Worm (Caenorhabditis elegans): ENCODE measurements around the gene dlat-1.

DNA sequence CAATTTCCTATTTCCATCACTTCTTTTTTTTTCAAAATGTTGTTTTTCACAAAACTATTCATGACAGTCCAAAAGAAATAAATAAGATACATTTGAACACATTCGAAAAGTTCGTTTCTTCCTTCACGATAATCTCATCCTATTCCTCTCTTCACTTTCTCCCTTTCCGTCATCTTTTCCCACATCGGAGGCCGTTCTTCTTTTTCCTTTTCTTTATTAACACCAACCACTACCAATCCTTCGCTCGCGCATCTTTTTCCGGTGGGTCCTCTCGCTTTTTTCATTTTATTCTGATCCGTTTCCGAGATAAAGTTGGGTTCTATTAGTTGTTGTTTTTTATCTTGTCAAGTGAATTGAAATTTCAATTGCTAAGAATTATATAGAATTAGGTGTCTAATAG is 48.4 kb upstream of the dlat-1 start:
- TF ChIP-seq nhr-25 (tag; optimal IDR thresholded peaks at IDR 0.05; ENCODE audit: borderline replicate concordance, insufficient read depth) (no peak), fos-1 (tag; optimal IDR thresholded peaks at IDR 0.05) (no peak), fkh-10 (GFP tag; optimal IDR thresholded peaks at IDR 0.05) (no peak), nhr-11 (tag; optimal IDR thresholded peaks at IDR 0.05) (no peak), nhr-6 (tag; optimal IDR thresholded peaks at IDR 0.05) (no peak), Y105C5A.15 (GFP tag; IDR thresholded peaks at IDR 0.05) (no peak), nhr-28 (tag; optimal IDR thresholded peaks at IDR 0.05) (no peak), nhr-237 (tag; optimal IDR thresholded peaks at IDR 0.05) (no peak), unc-130 (GFP tag; optimal IDR thresholded peaks at IDR 0.05) (no peak), egl-27 (tag; optimal IDR thresholded peaks at IDR 0.05) (no peak), pqm-1 (tag; optimal IDR thresholded peaks at IDR 0.05) (no peak)

Data from whole organism, L4 larva.